Fruit fly (Drosophila melanogaster) Kc167 (cell line): ENCODE measurements around the gene lky.
"Not testable (repeated sequence)": the region's sequence is repeated elsewhere in the genome, so short reads cannot be mapped to it uniquely, and the experiment has no call there.

Experiments
- Myc ChIP-seq: fragments of >200 bp; optimal IDR thresholded peaks from 2 replicates; lab custom pipeline; 2017; ENCODE audit warnings: missing external identifiers
- Sin3A ChIP-seq: fragments of >200 bp; optimal IDR thresholded peaks from 2 replicates; lab custom pipeline; 2018; ENCODE audit warnings: missing external identifiers
- h ChIP-seq: fragments of >200 bp; optimal IDR thresholded peaks from 3 replicates; lab custom pipeline; 2018; ENCODE audit warnings: missing external identifiers
- insv ChIP-seq: fragments of >200 bp; optimal IDR thresholded peaks from 3 replicates; lab custom pipeline; 2018; ENCODE audit warnings: missing external identifiers
- psq ChIP-seq: fragments of >200 bp; optimal IDR thresholded peaks from 2 replicates; lab custom pipeline; 2017; ENCODE audit warnings: missing external identifiers
- ttk ChIP-seq: sonication (Bioruptor generic); optimal IDR thresholded peaks from 2 replicates; lab custom pipeline; 2017; ENCODE audit warnings: missing external identifiers

Gene lky

dm6 chrX:20001996-20002395 lies at the start of gene lky:
Gene lky, minus strand, starts transcription at chrX:20002096.
- TF ChIP-seq Sin3A (lab: Kevin White, UChicago), result no peak
- TF ChIP-seq psq (lab: Kevin White, UChicago), result no peak
- TF ChIP-seq h (lab: Kevin White, UChicago), result no peak
- no peak for TF ChIP-seq Myc
- TF ChIP-seq insv (lab: Kevin White, UChicago), result no peak
- no peak for TF ChIP-seq ttk (lab: Kevin White, UChicago)

dm6 chrX:20050994-20051393 lies 49.1 kb upstream of the lky start, which contains the start of gene CG9570:
Gene CG9570, plus strand, starts transcription at chrX:20051294.
- no peak for TF ChIP-seq Myc
- no peak for TF ChIP-seq h (lab: Kevin White, UChicago)
- TF ChIP-seq ttk (lab: Kevin White, UChicago), result no peak
- no peak for TF ChIP-seq insv (lab: Kevin White, UChicago)

dm6 chrX:19964215-19964614 lies 37.7 kb downstream of the lky start:
- no peak for TF ChIP-seq ttk (lab: Kevin White, UChicago)
- no peak for TF ChIP-seq psq (lab: Kevin White, UChicago)
- no peak for TF ChIP-seq Sin3A (lab: Kevin White, UChicago)
- TF ChIP-seq Myc, result no peak
- no peak for TF ChIP-seq insv (lab: Kevin White, UChicago)
- no peak for TF ChIP-seq h (lab: Kevin White, UChicago)

- TF ChIP-seq Sin3A (lab: Kevin White, UChicago), result no peak
- no peak for TF ChIP-seq ttk (lab: Kevin White, UChicago)
- no peak for TF ChIP-seq h (lab: Kevin White, UChicago)
- TF ChIP-seq psq (lab: Kevin White, UChicago), result no peak
- TF ChIP-seq insv (lab: Kevin White, UChicago), result no peak
- no peak for TF ChIP-seq Myc
Observed at dm6 chrX:19960881-19961347, 41.0 kb downstream of the lky start, which contains the start of gene Nep3. Gene Nep3, plus strand, starts transcription at chrX:19961297.

- TF ChIP-seq Sin3A (lab: Kevin White, UChicago), result no peak
- TF ChIP-seq ttk (lab: Kevin White, UChicago), result no peak
Observed at dm6 chrX:19959353-19959969, 42.4 kb downstream of the lky start, which contains the start of gene CG12655. Gene CG12655, minus strand, starts transcription at chrX:19959403.

dm6 chrX:19958242-19958641 lies 43.7 kb downstream of the lky start, which contains the start of gene CG43784:
Gene CG43784, minus strand, starts transcription at chrX:19958342.
- TF ChIP-seq Sin3A (lab: Kevin White, UChicago); ttk (lab: Kevin White, UChicago); Myc: not testable (repeated sequence)

dm6 chrX:19953508-19953907 lies 48.4 kb downstream of the lky start, which contains the start of gene CG45494:
Gene CG45494, minus strand, starts transcription at chrX:19953608.
- TF ChIP-seq ttk (lab: Kevin White, UChicago); Myc; psq (lab: Kevin White, UChicago): not testable (repeated sequence)
